In the genomic region with DNA sequence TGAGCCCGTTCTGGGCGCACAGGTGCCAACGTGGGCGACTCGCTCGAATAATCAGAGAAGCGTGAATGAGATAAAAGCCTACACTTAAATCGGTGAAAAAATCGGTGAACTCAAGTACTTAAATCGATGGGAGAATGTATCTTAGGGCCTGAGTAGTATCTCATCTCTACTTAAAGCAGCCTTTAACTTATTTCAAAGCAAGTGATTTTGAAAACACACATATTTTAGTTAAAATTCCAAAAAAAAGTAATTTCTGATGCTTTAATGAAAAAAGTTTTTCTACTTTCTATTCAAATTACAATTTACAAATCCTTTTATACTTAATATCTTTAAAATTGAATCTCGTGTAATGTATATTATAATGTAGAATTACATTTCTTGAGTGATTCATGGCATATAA, we compare ENCODE assay signal across 3 fruit fly cellular contexts.
A peak's percentile ranks its signal among the peaks of the same experiment; 100 is the strongest.
TF ChIP-seq lines count a peak whose summit lies in the region.

No protein-coding gene starts in this region.

- no peak for TF ChIP-seq CTCF in whole organism, embryonic (GFP tag; optimal IDR thresholded peaks at IDR 0.05; lab: Kevin White, UChicago)

TF ChIP-seq in whole organism, embryonic, 481 proteins besides CTCF, POLR2A, EP300 and RAD21 (continues in another document):
- TF ChIP-seq CG17186 (GFP tag; optimal IDR thresholded peaks at IDR 0.05; lab: Kevin White, UChicago), result no peak
- peak; percentile 24 for TF ChIP-seq CG2712 (tag; optimal IDR thresholded peaks at IDR 0.05; lab: Kevin White, UChicago)
- no peak for TF ChIP-seq bcd (GFP tag; optimal IDR thresholded peaks at IDR 0.05; lab: Kevin White, UChicago)
- TF ChIP-seq CG2678 (tag; optimal IDR thresholded peaks at IDR 0.05; lab: Kevin White, UChicago), result peak; percentile 27
- TF ChIP-seq CG18262 (tag; optimal IDR thresholded peaks at IDR 0.05; lab: Kevin White, UChicago), result peak; percentile 53
- no peak for TF ChIP-seq H2.0 (GFP tag; IDR thresholded peaks at IDR 0.05; lab: Robert Waterston, UW)
- no peak for TF ChIP-seq CG7987 (GFP tag; optimal IDR thresholded peaks at IDR 0.05; lab: Kevin White, UChicago)
- TF ChIP-seq Bdp1 (GFP tag; optimal IDR thresholded peaks at IDR 0.05; lab: Kevin White, UChicago), result no peak
- TF ChIP-seq CG17361 (GFP tag; IDR thresholded peaks at IDR 0.05; lab: Robert Waterston, UW), result peak; percentile 39; the same call in 1 of the 3 replicates
- TF ChIP-seq Sox100B (GFP tag; optimal IDR thresholded peaks at IDR 0.05; lab: Kevin White, UChicago), result no peak
- TF ChIP-seq ham (GFP tag; IDR thresholded peaks at IDR 0.05; lab: Robert Waterston, UW), result no peak
- no peak for TF ChIP-seq CG7745 (tag; optimal IDR thresholded peaks at IDR 0.05; lab: Kevin White, UChicago)
- peak; percentile 21 for TF ChIP-seq dmrt99B (tag; optimal IDR thresholded peaks at IDR 0.05; lab: Kevin White, UChicago)
- no peak for TF ChIP-seq h (optimal IDR thresholded peaks at IDR 0.05; lab: Kevin White, UChicago)
- TF ChIP-seq CG8478 (optimal IDR thresholded peaks at IDR 0.05; lab: Kevin White, UChicago), result no peak
- TF ChIP-seq croc (GFP tag; conservative IDR thresholded peaks at IDR 0.05; lab: Robert Waterston, UW), result 0 out of 3 replicates have a peak, but pooled peaks have one; percentile 17
- peak; percentile 7 for TF ChIP-seq CG17829 (tag; optimal IDR thresholded peaks at IDR 0.05; lab: Kevin White, UChicago)
- peak; percentile 16 for TF ChIP-seq D19A (tag; optimal IDR thresholded peaks at IDR 0.05; lab: Kevin White, UChicago)
- no peak for TF ChIP-seq Hr39 (optimal IDR thresholded peaks at IDR 0.05; lab: Kevin White, UChicago)
- TF ChIP-seq Pdp1 (GFP tag; optimal IDR thresholded peaks at IDR 0.05; lab: Kevin White, UChicago), result no peak
- TF ChIP-seq pros (GFP tag; optimal IDR thresholded peaks at IDR 0.05; lab: Kevin White, UChicago), result no peak
- TF ChIP-seq CG3163 (GFP tag; optimal IDR thresholded peaks at IDR 0.05; lab: Kevin White, UChicago), result no peak
- TF ChIP-seq gem (tag; optimal IDR thresholded peaks at IDR 0.05; lab: Kevin White, UChicago), result peak; percentile 37
- no peak for TF ChIP-seq TFAM (GFP tag; optimal IDR thresholded peaks at IDR 0.05; lab: Kevin White, UChicago)
- TF ChIP-seq CG14710 (tag; optimal IDR thresholded peaks at IDR 0.05; lab: Kevin White, UChicago), result peak; percentile 34
- TF ChIP-seq dmrt11E (tag; optimal IDR thresholded peaks at IDR 0.05; lab: Kevin White, UChicago), result peak; percentile 35
- TF ChIP-seq CG7928 (GFP tag; optimal IDR thresholded peaks at IDR 0.05; lab: Kevin White, UChicago), result no peak
- TF ChIP-seq nerfin-2 (GFP tag; IDR thresholded peaks at IDR 0.05; lab: Robert Waterston, UW; ENCODE audit: partially characterized antibody), result no peak
- TF ChIP-seq Rx (GFP tag; IDR thresholded peaks at IDR 0.05; lab: Robert Waterston, UW), result no peak

TF ChIP-seq in whole organism, prepupa, 60 proteins besides CTCF, POLR2A, EP300 and RAD21 (continues in another document):
- TF ChIP-seq Met (GFP tag; optimal IDR thresholded peaks at IDR 0.05; lab: Kevin White, UChicago) (peak; percentile 21), CG3919 (GFP tag; optimal IDR thresholded peaks at IDR 0.05; lab: Kevin White, UChicago) (peak; percentile 47), Hr4 (GFP tag; optimal IDR thresholded peaks at IDR 0.05; lab: Kevin White, UChicago) (peak; percentile 22), Eip93F (GFP tag; optimal IDR thresholded peaks at IDR 0.05; lab: Kevin White, UChicago) (no peak), CG10669 (GFP tag; optimal IDR thresholded peaks at IDR 0.05; lab: Kevin White, UChicago) (no peak), salr (GFP tag; optimal IDR thresholded peaks at IDR 0.05; lab: Kevin White, UChicago) (peak in 1 of 2 experiments; percentile 39), CG9139 (GFP tag; optimal IDR thresholded peaks at IDR 0.05; lab: Kevin White, UChicago) (no peak), svp (GFP tag; lab: Kevin White, UChicago) (peak; percentile 31), CG6163 (GFP tag; IDR thresholded peaks at IDR 0.05; lab: Robert Waterston, UW) (no peak), acj6 (GFP tag; optimal IDR thresholded peaks at IDR 0.05; lab: Kevin White, UChicago) (peak; percentile 57), CG15336 (GFP tag; IDR thresholded peaks at IDR 0.05; lab: Robert Waterston, UW) (peak; percentile 18; the same call in 1 of the 2 replicates), CG1621 (tag; optimal IDR thresholded peaks at IDR 0.05; lab: Kevin White, UChicago) (no peak), Eip78C (GFP tag; lab: Kevin White, UChicago) (peak; percentile 29), CG6854 (GFP tag; optimal IDR thresholded peaks at IDR 0.05; lab: Kevin White, UChicago) (no peak), CG4318 (GFP tag; optimal IDR thresholded peaks at IDR 0.05; lab: Kevin White, UChicago) (peak; percentile 23), CG8119 (GFP tag; IDR thresholded peaks at IDR 0.05; lab: Robert Waterston, UW) (0 out of 3 replicates have a peak, but pooled peaks have one; percentile 12), Smox (GFP tag; optimal IDR thresholded peaks at IDR 0.05; lab: Kevin White, UChicago) (no peak), eg (GFP tag; IDR thresholded peaks at IDR 0.05; lab: Robert Waterston, UW) (peak; percentile 24; the same call in 1 of the 3 replicates), CG11762 (GFP tag; optimal IDR thresholded peaks at IDR 0.05; lab: Kevin White, UChicago; ENCODE audit: insufficient read depth) (no peak), CG32006 (GFP tag; optimal IDR thresholded peaks at IDR 0.05; lab: Kevin White, UChicago) (peak; percentile 70), CG6276 (GFP tag; optimal IDR thresholded peaks at IDR 0.05; lab: Kevin White, UChicago) (peak; percentile 18), Hr38 (GFP tag; optimal IDR thresholded peaks at IDR 0.05; lab: Kevin White, UChicago) (no peak), pdm3 (GFP tag; optimal IDR thresholded peaks at IDR 0.05; lab: Kevin White, UChicago) (no peak), fd85E (GFP tag; optimal IDR thresholded peaks at IDR 0.05; lab: Kevin White, UChicago) (no peak), Sox102F (GFP tag; optimal IDR thresholded peaks at IDR 0.05; lab: Kevin White, UChicago) (no peak), Sox15 (GFP tag; optimal IDR thresholded peaks at IDR 0.05; lab: Kevin White, UChicago) (no peak), Sox14 (GFP tag; optimal IDR thresholded peaks at IDR 0.05; lab: Kevin White, UChicago) (no peak), Gug (GFP tag; IDR thresholded peaks at IDR 0.05; lab: Robert Waterston, UW) (no peak), CG11294 (GFP tag; IDR thresholded peaks at IDR 0.05; lab: Robert Waterston, UW) (no peak), CG10631 (GFP tag; optimal IDR thresholded peaks at IDR 0.05; lab: Kevin White, UChicago) (no peak), CG6792 (GFP tag; optimal IDR thresholded peaks at IDR 0.05; lab: Kevin White, UChicago) (no peak)

TF ChIP-seq in whole organism, pupa, 21 proteins besides CTCF, POLR2A, EP300 and RAD21:
- TF ChIP-seq Pif1A (GFP tag; optimal IDR thresholded peaks at IDR 0.05; lab: Kevin White, UChicago) (no peak), CG10348 (GFP tag; IDR thresholded peaks at IDR 0.05; lab: Robert Waterston, UW) (no peak), CG8301 (tag; optimal IDR thresholded peaks at IDR 0.05; lab: Kevin White, UChicago) (peak; percentile 42), D1 (tag; optimal IDR thresholded peaks at IDR 0.05; lab: Kevin White, UChicago) (no peak), EcR (GFP tag; optimal IDR thresholded peaks at IDR 0.05; lab: Kevin White, UChicago) (no peak), CG9948 (tag; optimal IDR thresholded peaks at IDR 0.05; lab: Kevin White, UChicago) (peak; percentile 12), Pif1B (GFP tag; optimal IDR thresholded peaks at IDR 0.05; lab: Kevin White, UChicago) (no peak), fd96Ca (GFP tag; IDR thresholded peaks at IDR 0.05; lab: Robert Waterston, UW) (no peak), CG12605 (GFP tag; IDR thresholded peaks at IDR 0.05; lab: Robert Waterston, UW) (no peak), CG17806 (tag; optimal IDR thresholded peaks at IDR 0.05; lab: Kevin White, UChicago) (peak; percentile 26), CG4496 (GFP tag; IDR thresholded peaks at IDR 0.05; lab: Robert Waterston, UW) (0 out of 3 replicates have a peak, but pooled peaks have one; percentile 20), CG13204 (GFP tag; optimal IDR thresholded peaks at IDR 0.05; lab: Kevin White, UChicago) (no peak), Snoo (tag; optimal IDR thresholded peaks at IDR 0.05; lab: Kevin White, UChicago) (no peak), CG15710 (tag; optimal IDR thresholded peaks at IDR 0.05; lab: Kevin White, UChicago) (no peak), CG32121 (GFP tag; IDR thresholded peaks at IDR 0.05; lab: Robert Waterston, UW) (no peak), CG34367 (tag; optimal IDR thresholded peaks at IDR 0.05; lab: Kevin White, UChicago) (no peak), CG8159 (tag; optimal IDR thresholded peaks at IDR 0.05; lab: Kevin White, UChicago) (peak; percentile 33), gl (tag; optimal IDR thresholded peaks at IDR 0.05; lab: Kevin White, UChicago) (no peak), Ets98B (GFP tag; IDR thresholded peaks at IDR 0.05; lab: Robert Waterston, UW) (no peak), CG14655 (GFP tag; optimal IDR thresholded peaks at IDR 0.05; lab: Kevin White, UChicago) (peak; percentile 60)

Comparison
In these comparisons a context has a peak if more than half of its experiments do, and no peak if none do; other contexts are left out.
1. Of the 7 proteins assayed by ChIP-seq in both whole organism, embryonic and whole organism, prepupa: peak only in whole organism, embryonic: Blimp-1 and Sox102F; only in whole organism, prepupa: none; in both: none; in neither: 5.